Worm (Caenorhabditis elegans) whole organism, young adult: ENCODE measurements around the gene F46G11.2.

Source experiments
- F22D6.2 ChIP-seq: sonication (generic microtip); optimal IDR thresholded peaks from 2 replicates; lab custom pipeline; 2016; ENCODE audit warnings: mild to moderate bottlenecking, missing genetic modification characterization, missing compliant biosample characterization
- ama-1 ChIP-seq, 3 experiments: fragments of 150-350 bp in 1 of 3; sonication (generic microtip) in 2 of 3; optimal IDR thresholded peaks; 2 replicates each; lab custom pipeline; 2014 to 2018; ENCODE audit warnings: missing biosample characterization in 2 of 3, missing genetic modification characterization in 2 of 3, missing genetic modification reagents in 2 of 3
- hmg-1.2 ChIP-seq: fragments of 200-800 bp; sonication (Bioruptor generic); IDR thresholded peaks from 2 replicates; pipeline ENCODE4 v1.3.6; 2022; ENCODE audit warnings: missing genetic modification reagents, missing genetic modification characterization, missing compliant biosample characterization
- madf-3 ChIP-seq: fragments of 200-800 bp; sonication (Bioruptor generic); IDR thresholded peaks from 2 replicates; pipeline ENCODE4 v1.3.6; 2022; ENCODE audit warnings: missing genetic modification reagents, missing genetic modification characterization, missing compliant biosample characterization
- nhr-27 ChIP-seq: fragments of 200-800 bp; sonication (Bioruptor generic); optimal IDR thresholded peaks from 2 replicates; lab custom pipeline; 2018; ENCODE audit warnings: mild to moderate bottlenecking, missing genetic modification characterization, moderate library complexity, missing compliant biosample characterization
- snpc-4 ChIP-seq, 5 experiments: fragments of 150-350 bp in 1 of 5; sonication (generic microtip) in 4 of 5; optimal IDR thresholded peaks; 2 replicates each; lab custom pipeline; 2014 to 2018; ENCODE audit warnings: missing genetic modification characterization in 5 of 5, missing biosample characterization in 3 of 5, antibody characterized with exemption in 2 of 5, mild to moderate bottlenecking in 2 of 5, missing compliant biosample characterization in 2 of 5, missing genotype in 2 of 5, moderate library complexity in 2 of 5, missing genetic modification reagents in 1 of 5
- zfh-2 ChIP-seq: fragments of 200-800 bp; sonication (Bioruptor generic); conservative IDR thresholded peaks from 2 replicates; pipeline ENCODE4 v1.3.6; 2022; ENCODE audit warnings: missing genetic modification reagents, missing genetic modification characterization, missing compliant biosample characterization
- zim-3 ChIP-seq: sonication (generic microtip); optimal IDR thresholded peaks from 2 replicates; lab custom pipeline; 2017; ENCODE audit warnings: mild to moderate bottlenecking, missing genetic modification characterization, moderate library complexity, missing compliant biosample characterization

ce11 chrX:5836527-5836926, 48.6 kb downstream of the F46G11.2 start:
- no peak for TF ChIP-seq nhr-27 (tag; lab: Kevin White, UChicago)
- no peak for TF ChIP-seq zfh-2
- no peak for TF ChIP-seq madf-3 (GFP tag; lab: Robert Waterston, UW)
- TF ChIP-seq snpc-4 (GFP tag; optimal IDR thresholded peaks at IDR 0.05; lab: Kevin White, UChicago), result no peak
- no peak for TF ChIP-seq snpc-4 (tag; optimal IDR thresholded peaks at IDR 0.05; lab: Kevin White, UChicago)
- no peak for TF ChIP-seq zim-3 (tag; lab: Kevin White, UChicago)
- no peak for TF ChIP-seq hmg-1.2 (GFP tag; lab: Robert Waterston, UW)
- TF ChIP-seq ama-1 (optimal IDR thresholded peaks at IDR 0.05; lab: Kevin White, UChicago), result no peak
- TF ChIP-seq ama-1 (GFP tag; optimal IDR thresholded peaks at IDR 0.05; lab: Kevin White, UChicago), result no peak
- no peak for TF ChIP-seq F22D6.2 (tag; lab: Kevin White, UChicago)
